Worm (Caenorhabditis elegans): ENCODE data around the gene srlf-32.

srlf-32 gene

ce11 chrIV:11925346-11926075 is at the start of gene srlf-32, which contains the start of gene srlf-33:
TSS of gene srlf-32 (plus strand) at chrIV:11926025.
TSS of gene srlf-33 (minus strand) at chrIV:11925446.
- no peak for TF ChIP-seq med-1 (GFP tag; optimal IDR thresholded peaks at IDR 0.05; ENCODE audit: insufficient read depth)
- TF ChIP-seq ref-1 (GFP tag; conservative IDR thresholded peaks at IDR 0.05) = no peak
- TF ChIP-seq ztf-29 (GFP tag; IDR thresholded peaks at IDR 0.05) = no peak
- TF ChIP-seq klf-2 (GFP tag; conservative IDR thresholded peaks at IDR 0.05) = no peak
- no peak for TF ChIP-seq tab-1 (GFP tag; IDR thresholded peaks at IDR 0.05)
- no peak for TF ChIP-seq ztf-23 (GFP tag; IDR thresholded peaks at IDR 0.05)
- no peak for TF ChIP-seq cog-1 (tag; optimal IDR thresholded peaks at IDR 0.05)
- TF ChIP-seq flt-1 (GFP tag; IDR thresholded peaks at IDR 0.05) = no peak
- TF ChIP-seq T22C8.4 (GFP tag; IDR thresholded peaks at IDR 0.05) = no peak

- TF ChIP-seq tab-1 (GFP tag; IDR thresholded peaks at IDR 0.05) (no peak), T22C8.4 (GFP tag; IDR thresholded peaks at IDR 0.05) (no peak), flt-1 (GFP tag; IDR thresholded peaks at IDR 0.05) (no peak), ztf-23 (GFP tag; IDR thresholded peaks at IDR 0.05) (no peak), med-1 (GFP tag; optimal IDR thresholded peaks at IDR 0.05; ENCODE audit: insufficient read depth) (no peak), cog-1 (tag; optimal IDR thresholded peaks at IDR 0.05) (no peak), ztf-29 (GFP tag; IDR thresholded peaks at IDR 0.05) (no peak), ref-1 (GFP tag; conservative IDR thresholded peaks at IDR 0.05) (no peak), klf-2 (GFP tag; conservative IDR thresholded peaks at IDR 0.05) (no peak)
Observed at ce11 chrIV:11877674-11878073, 48.2 kb upstream of the srlf-32 start, which contains the start of gene pph-2. TSS of gene pph-2 (minus strand) at chrIV:11877774.

- TF ChIP-seq klf-2 (GFP tag; conservative IDR thresholded peaks at IDR 0.05) (no peak), med-1 (GFP tag; optimal IDR thresholded peaks at IDR 0.05; ENCODE audit: insufficient read depth) (no peak), ztf-23 (GFP tag; IDR thresholded peaks at IDR 0.05) (no peak), T22C8.4 (GFP tag; IDR thresholded peaks at IDR 0.05) (no peak), flt-1 (GFP tag; IDR thresholded peaks at IDR 0.05) (no peak), cog-1 (tag; optimal IDR thresholded peaks at IDR 0.05) (no peak), tab-1 (GFP tag; IDR thresholded peaks at IDR 0.05) (no peak), ztf-29 (GFP tag; IDR thresholded peaks at IDR 0.05) (no peak), ref-1 (GFP tag; conservative IDR thresholded peaks at IDR 0.05) (no peak)
Observed at ce11 chrIV:11878249-11878648, 47.6 kb upstream of the srlf-32 start, which contains the start of gene cutl-27. TSS of gene cutl-27 (plus strand) at chrIV:11878549.

- no peak for TF ChIP-seq ztf-29 (GFP tag; IDR thresholded peaks at IDR 0.05)
- no peak for TF ChIP-seq cog-1 (tag; optimal IDR thresholded peaks at IDR 0.05)
- no peak for TF ChIP-seq ref-1 (GFP tag; conservative IDR thresholded peaks at IDR 0.05)
- no peak for TF ChIP-seq klf-2 (GFP tag; conservative IDR thresholded peaks at IDR 0.05)
- TF ChIP-seq tab-1 (GFP tag; IDR thresholded peaks at IDR 0.05) = no peak
- TF ChIP-seq ztf-23 (GFP tag; IDR thresholded peaks at IDR 0.05) = no peak
- TF ChIP-seq med-1 (GFP tag; optimal IDR thresholded peaks at IDR 0.05; ENCODE audit: insufficient read depth) = no peak
- TF ChIP-seq flt-1 (GFP tag; IDR thresholded peaks at IDR 0.05) = no peak
- TF ChIP-seq T22C8.4 (GFP tag; IDR thresholded peaks at IDR 0.05) = no peak
Observed at ce11 chrIV:11882534-11882933, 43.3 kb upstream of the srlf-32 start.

- no peak for TF ChIP-seq ref-1 (GFP tag; conservative IDR thresholded peaks at IDR 0.05)
- no peak for TF ChIP-seq klf-2 (GFP tag; conservative IDR thresholded peaks at IDR 0.05)
- no peak for TF ChIP-seq tab-1 (GFP tag; IDR thresholded peaks at IDR 0.05)
- no peak for TF ChIP-seq flt-1 (GFP tag; IDR thresholded peaks at IDR 0.05)
- TF ChIP-seq ztf-29 (GFP tag; IDR thresholded peaks at IDR 0.05) = no peak
- TF ChIP-seq T22C8.4 (GFP tag; IDR thresholded peaks at IDR 0.05) = no peak
- no peak for TF ChIP-seq cog-1 (tag; optimal IDR thresholded peaks at IDR 0.05)
- no peak for TF ChIP-seq med-1 (GFP tag; optimal IDR thresholded peaks at IDR 0.05; ENCODE audit: insufficient read depth)
- no peak for TF ChIP-seq ztf-23 (GFP tag; IDR thresholded peaks at IDR 0.05)
Observed at ce11 chrIV:11883478-11883877, 42.3 kb upstream of the srlf-32 start.

- TF ChIP-seq ztf-29 (GFP tag; IDR thresholded peaks at IDR 0.05) (no peak), klf-2 (GFP tag; conservative IDR thresholded peaks at IDR 0.05) (no peak), med-1 (GFP tag; optimal IDR thresholded peaks at IDR 0.05; ENCODE audit: insufficient read depth) (no peak), ztf-23 (GFP tag; IDR thresholded peaks at IDR 0.05) (no peak), tab-1 (GFP tag; IDR thresholded peaks at IDR 0.05) (no peak), flt-1 (GFP tag; IDR thresholded peaks at IDR 0.05) (no peak), ref-1 (GFP tag; conservative IDR thresholded peaks at IDR 0.05) (no peak), T22C8.4 (GFP tag; IDR thresholded peaks at IDR 0.05) (no peak), cog-1 (tag; optimal IDR thresholded peaks at IDR 0.05) (no peak)
Observed at ce11 chrIV:11885313-11885712, 40.5 kb upstream of the srlf-32 start, which contains the start of gene let-653. TSS of gene let-653 (plus strand) at chrIV:11885613.

ce11 chrIV:11892545-11892944 is 33.3 kb upstream of the srlf-32 start:
- TF ChIP-seq med-1 (GFP tag; optimal IDR thresholded peaks at IDR 0.05; ENCODE audit: insufficient read depth) (no peak), T22C8.4 (GFP tag; IDR thresholded peaks at IDR 0.05) (no peak), ref-1 (GFP tag; conservative IDR thresholded peaks at IDR 0.05) (no peak), ztf-29 (GFP tag; IDR thresholded peaks at IDR 0.05) (no peak), klf-2 (GFP tag; conservative IDR thresholded peaks at IDR 0.05) (no peak), cog-1 (tag; optimal IDR thresholded peaks at IDR 0.05) (no peak), tab-1 (GFP tag; IDR thresholded peaks at IDR 0.05) (no peak), flt-1 (GFP tag; IDR thresholded peaks at IDR 0.05) (no peak), ztf-23 (GFP tag; IDR thresholded peaks at IDR 0.05) (no peak)

- TF ChIP-seq ztf-29 (GFP tag; IDR thresholded peaks at IDR 0.05) (no peak), tab-1 (GFP tag; IDR thresholded peaks at IDR 0.05) (no peak), flt-1 (GFP tag; IDR thresholded peaks at IDR 0.05) (no peak), cog-1 (tag; optimal IDR thresholded peaks at IDR 0.05) (no peak), med-1 (GFP tag; optimal IDR thresholded peaks at IDR 0.05; ENCODE audit: insufficient read depth) (no peak), ref-1 (GFP tag; conservative IDR thresholded peaks at IDR 0.05) (no peak), T22C8.4 (GFP tag; IDR thresholded peaks at IDR 0.05) (no peak), klf-2 (GFP tag; conservative IDR thresholded peaks at IDR 0.05) (no peak), ztf-23 (GFP tag; IDR thresholded peaks at IDR 0.05) (no peak)
Observed at ce11 chrIV:11893336-11893735, 32.5 kb upstream of the srlf-32 start.

ce11 chrIV:11897710-11898109 is 28.1 kb upstream of the srlf-32 start:
- TF ChIP-seq T22C8.4 (GFP tag; IDR thresholded peaks at IDR 0.05) = no peak
